Fruit fly (Drosophila melanogaster) S2 (cell line): ENCODE results near the gene Srrm1.

ENCODE experiments used
- CG8478 ChIP-seq: fragments of >200 bp; optimal IDR thresholded peaks from 2 replicates; lab custom pipeline; 2018
- CTCF ChIP-seq, 2 experiments: fragments of >200 bp; optimal IDR thresholded peaks; 2 replicates each; lab custom pipeline; 2018

Srrm1 gene

dm6 chr3L:13050675-13051202 lies 14.1 kb downstream of the Srrm1 start:
- TF ChIP-seq CG8478 (no peak), CTCF (optimal IDR thresholded peaks at IDR 0.05; lab: Kevin White, UChicago) (no peak)

- TF ChIP-seq CTCF (optimal IDR thresholded peaks at IDR 0.05; lab: Kevin White, UChicago) (no peak), CG8478 (no peak)
These were observed 21.8 kb downstream of the Srrm1 start for dm6 chr3L:13058429-13058828.

dm6 chr3L:13061322-13061809 lies 24.7 kb downstream of the Srrm1 start, which contains the start of the genes CG14115 and CG34428:
TSS of gene CG14115 (minus strand) at chr3L:13061422.
TSS of gene CG34428 (plus strand) at chr3L:13061759.
- no peak for TF ChIP-seq CTCF (optimal IDR thresholded peaks at IDR 0.05; lab: Kevin White, UChicago)

dm6 chr3L:13062746-13063145 lies 26.1 kb downstream of the Srrm1 start, which contains the start of gene CG34429:
TSS of gene CG34429 (plus strand) at chr3L:13063046.
- TF ChIP-seq CG8478, result no peak
- no peak for TF ChIP-seq CTCF (optimal IDR thresholded peaks at IDR 0.05; lab: Kevin White, UChicago)

dm6 chr3L:13064346-13064745 lies 27.7 kb downstream of the Srrm1 start:
- TF ChIP-seq CG8478 (no peak), CTCF (optimal IDR thresholded peaks at IDR 0.05; lab: Kevin White, UChicago) (no peak)

- TF ChIP-seq CTCF (optimal IDR thresholded peaks at IDR 0.05; lab: Kevin White, UChicago) (no peak), CG8478 (no peak)
These were observed 28.3 kb downstream of the Srrm1 start for dm6 chr3L:13064935-13065334.

dm6 chr3L:13065619-13066018 lies 29.0 kb downstream of the Srrm1 start:
- TF ChIP-seq CTCF (optimal IDR thresholded peaks at IDR 0.05; lab: Kevin White, UChicago) (no peak), CG8478 (no peak)

dm6 chr3L:13066220-13066619 lies 29.6 kb downstream of the Srrm1 start:
- TF ChIP-seq CTCF (optimal IDR thresholded peaks at IDR 0.05; lab: Kevin White, UChicago), result no peak
- no peak for TF ChIP-seq CG8478

dm6 chr3L:13068293-13068692 lies 31.7 kb downstream of the Srrm1 start:
- TF ChIP-seq CG8478 (no peak), CTCF (optimal IDR thresholded peaks at IDR 0.05; lab: Kevin White, UChicago) (no peak)

- no peak for TF ChIP-seq CTCF (optimal IDR thresholded peaks at IDR 0.05; lab: Kevin White, UChicago)
- TF ChIP-seq CG8478, result no peak
These were observed 37.5 kb downstream of the Srrm1 start for dm6 chr3L:13074084-13074624.

dm6 chr3L:13077326-13077725 lies 40.7 kb downstream of the Srrm1 start:
- TF ChIP-seq CTCF (optimal IDR thresholded peaks at IDR 0.05; lab: Kevin White, UChicago) (no peak), CG8478 (no peak)

dm6 chr3L:13080418-13080817 lies 43.8 kb downstream of the Srrm1 start:
- TF ChIP-seq CTCF (optimal IDR thresholded peaks at IDR 0.05; lab: Kevin White, UChicago) (no peak), CG8478 (no peak)

dm6 chr3L:13081284-13081937 lies 44.8 kb downstream of the Srrm1 start:
- TF ChIP-seq CG8478 (no peak), CTCF (optimal IDR thresholded peaks at IDR 0.05; lab: Kevin White, UChicago) (no peak)

dm6 chr3L:13083432-13083831 lies 46.8 kb downstream of the Srrm1 start:
- TF ChIP-seq CG8478, result no peak

- TF ChIP-seq CTCF (optimal IDR thresholded peaks at IDR 0.05; lab: Kevin White, UChicago) (no peak), CG8478 (no peak)
These were observed 47.9 kb downstream of the Srrm1 start for dm6 chr3L:13084477-13084876.

dm6 chr3L:13087189-13087588 lies 50.6 kb downstream of the Srrm1 start, which contains the start of gene CG17300:
TSS of gene CG17300 (minus strand) at chr3L:13087289.
- TF ChIP-seq CTCF (optimal IDR thresholded peaks at IDR 0.05; lab: Kevin White, UChicago) (no peak), CG8478 (no peak)
